Worm (Caenorhabditis elegans) whole organism, early embryonic: Measurements from ENCODE around the gene tag-52.

Experiments
- ama-1 ChIP-seq: fragments of 150-350 bp; optimal IDR thresholded peaks from 2 replicates; lab custom pipeline; 2014
- pes-1 ChIP-seq: fragments of 200-800 bp; sonication (Bioruptor generic); IDR thresholded peaks from 2 replicates; pipeline ENCODE4 v1.3.6; 2022; ENCODE audit warnings: missing genetic modification reagents, missing genetic modification characterization, missing compliant biosample characterization
- sea-1 ChIP-seq: fragments of 200-800 bp; sonication (Bioruptor generic); conservative IDR thresholded peaks from 2 replicates; pipeline ENCODE4 v1.3.6; 2022; ENCODE audit warnings: missing genetic modification characterization, missing compliant biosample characterization

ce11 chrX:3630090-3630489, 48.3 kb downstream of the tag-52 start:
- TF ChIP-seq sea-1 (GFP tag; lab: Robert Waterston, UW) (no peak), ama-1 (lab: Kevin White, UChicago) (no peak), pes-1 (GFP tag; lab: Robert Waterston, UW) (no peak)
